Worm (Caenorhabditis elegans) whole organism, late embryonic: Measurements from ENCODE around the gene exc-7.

Source experiments
- C08G9.2 ChIP-seq: sonication (generic microtip); optimal IDR thresholded peaks from 2 replicates; lab custom pipeline; 2016; ENCODE audit warnings: mild to moderate bottlenecking, missing genetic modification characterization, moderate library complexity, missing compliant biosample characterization
- C38D4.7 ChIP-seq: fragments of 200-800 bp; sonication (Bioruptor generic); optimal IDR thresholded peaks from 2 replicates; lab custom pipeline; 2018; ENCODE audit warnings: mild to moderate bottlenecking, missing genetic modification characterization, moderate library complexity, missing compliant biosample characterization
- Y22D7AL.16 ChIP-seq: sonication (generic microtip); optimal IDR thresholded peaks from 2 replicates; lab custom pipeline; 2016; ENCODE audit warnings: missing genetic modification characterization, missing compliant biosample characterization
- ceh-34 ChIP-seq: sonication (generic microtip); optimal IDR thresholded peaks from 2 replicates; lab custom pipeline; 2016; ENCODE audit warnings: mild to moderate bottlenecking, missing genetic modification characterization, missing compliant biosample characterization
- ceh-48 ChIP-seq: sonication (generic microtip); optimal IDR thresholded peaks from 2 replicates; lab custom pipeline; 2016; ENCODE audit warnings: missing genetic modification characterization, inconsistent platforms, missing compliant biosample characterization
- elt-2 ChIP-seq: sonication (generic microtip); optimal IDR thresholded peaks from 2 replicates; lab custom pipeline; 2016; ENCODE audit warnings: missing genetic modification reagents, missing genetic modification characterization, missing compliant biosample characterization
- fkh-10 ChIP-seq: fragments of 150-350 bp; optimal IDR thresholded peaks from 2 replicates; lab custom pipeline; 2014; ENCODE audit warnings: missing biosample characterization, missing genetic modification reagents, missing genetic modification characterization
- pag-3 ChIP-seq: sonication (generic microtip); optimal IDR thresholded peaks from 2 replicates; lab custom pipeline; 2016; ENCODE audit warnings: missing compliant biosample characterization, missing genetic modification characterization, borderline replicate concordance
- pha-4 ChIP-seq: fragments of 150-350 bp; optimal IDR thresholded peaks from 2 replicates; lab custom pipeline; 2018; ENCODE audit warnings: missing biosample characterization, missing genetic modification reagents, missing genetic modification characterization
- rnt-1 ChIP-seq: sonication (generic microtip); optimal IDR thresholded peaks from 2 replicates; lab custom pipeline; 2016; ENCODE audit warnings: missing genetic modification characterization, missing compliant biosample characterization
- sox-2 ChIP-seq: fragments of 200-800 bp; sonication (Bioruptor generic); IDR thresholded peaks from 2 replicates; pipeline ENCODE4 v1.3.6; 2022; ENCODE audit warnings: missing genetic modification reagents, missing genetic modification characterization, missing compliant biosample characterization
- sox-4 ChIP-seq: sonication (generic microtip); optimal IDR thresholded peaks from 2 replicates; lab custom pipeline; 2017; ENCODE audit warnings: mild to moderate bottlenecking, missing genetic modification characterization, inconsistent platforms, missing compliant biosample characterization
- unc-42 ChIP-seq: sonication (generic microtip); optimal IDR thresholded peaks from 2 replicates; lab custom pipeline; 2016; ENCODE audit warnings: missing genotype, missing genetic modification characterization, missing compliant biosample characterization
- unc-55 ChIP-seq: sonication (generic microtip); optimal IDR thresholded peaks from 2 replicates; lab custom pipeline; 2017; ENCODE audit warnings: missing biosample characterization, missing genetic modification reagents, missing genetic modification characterization

- TF ChIP-seq fkh-10, result no peak
- no peak for TF ChIP-seq Y22D7AL.16 (tag; lab: Kevin White, UChicago)
- TF ChIP-seq sox-2 (GFP tag; lab: Robert Waterston, UW), result no peak
- no peak for TF ChIP-seq elt-2 (tag; lab: Kevin White, UChicago)
- no peak for TF ChIP-seq sox-4 (tag; lab: Kevin White, UChicago)
- TF ChIP-seq C38D4.7 (GFP tag; lab: Kevin White, UChicago), result no peak
- no peak for TF ChIP-seq C08G9.2 (tag; lab: Kevin White, UChicago)
- no peak for TF ChIP-seq ceh-48 (tag; lab: Kevin White, UChicago)
- no peak for TF ChIP-seq rnt-1
- no peak for TF ChIP-seq pha-4 (tag; lab: Kevin White, UChicago)
- TF ChIP-seq unc-42 (tag; lab: Kevin White, UChicago), result no peak
- TF ChIP-seq ceh-34 (tag; lab: Kevin White, UChicago), result no peak
- TF ChIP-seq unc-55 (GFP tag; lab: Kevin White, UChicago), result no peak
- no peak for TF ChIP-seq pag-3 (tag; lab: Kevin White, UChicago)
Observed at ce11 chrII:9614728-9615127, 39.0 kb downstream of the exc-7 start, which contains the start of gene hlh-6.
